Fruit fly (Drosophila melanogaster): Measurements from ENCODE around the gene CG12237.
A peak's percentile ranks its signal among the peaks of the same experiment; 100 is the strongest.

CG12237 gene

DNA sequence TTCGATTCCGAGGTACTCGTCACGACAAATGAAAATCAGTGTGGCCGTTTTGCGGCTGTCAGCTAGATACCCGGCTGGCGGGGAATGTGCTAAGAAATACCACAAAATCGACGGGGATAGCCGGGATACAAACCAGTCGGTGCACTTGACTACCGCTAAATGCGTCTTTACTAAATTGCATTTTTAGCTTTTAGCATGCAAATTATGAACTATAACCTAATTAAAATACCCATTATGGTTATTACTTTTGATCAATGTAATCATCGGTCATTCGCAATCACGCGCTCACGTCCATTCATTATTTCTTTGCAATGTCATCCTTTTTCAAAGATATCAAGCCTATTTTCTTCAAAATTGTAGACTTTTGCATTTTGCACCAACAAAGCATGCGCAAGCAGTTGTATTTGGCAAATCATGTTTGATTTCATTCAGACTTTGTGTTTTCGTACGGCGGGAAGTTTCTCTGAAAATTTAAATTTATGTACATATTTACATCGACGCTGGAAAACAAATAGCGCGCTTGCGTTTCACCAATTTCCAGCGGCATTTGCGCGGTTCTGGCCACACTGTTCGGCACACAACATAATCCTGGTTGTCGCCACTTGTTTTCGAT, 4.2 kb downstream of the CG12237 start, which contains the start of gene Rcd-1 (continued):
- TF ChIP-seq CoRest (tag; optimal IDR thresholded peaks at IDR 0.05): peak; percentile 29
- no peak for TF ChIP-seq CG8359 (GFP tag; optimal IDR thresholded peaks at IDR 0.05; ENCODE audit: borderline replicate concordance)
- no peak for TF ChIP-seq nerfin-2 (GFP tag; IDR thresholded peaks at IDR 0.05; ENCODE audit: partially characterized antibody)
- TF ChIP-seq Dbx (GFP tag; IDR thresholded peaks at IDR 0.05): peak; percentile 7; the same call in 1 of the 3 replicates
- peak; percentile 50 for TF ChIP-seq Sry-δ (GFP tag; optimal IDR thresholded peaks at IDR 0.05)
- peak; percentile 57 for TF ChIP-seq E2f2 (GFP tag; IDR thresholded peaks at IDR 0.05)
- TF ChIP-seq NC2α (GFP tag; optimal IDR thresholded peaks at IDR 0.05): no peak
- TF ChIP-seq CG14710 (tag; optimal IDR thresholded peaks at IDR 0.05): peak; percentile 44
- no peak for TF ChIP-seq dmrt99B (tag; optimal IDR thresholded peaks at IDR 0.05)
- TF ChIP-seq CG8290 (GFP tag; optimal IDR thresholded peaks at IDR 0.05): no peak
- TF ChIP-seq CG8290 (tag; optimal IDR thresholded peaks at IDR 0.05): peak in 1 of 2 experiments; percentile 35
- no peak for TF ChIP-seq CG12942 (GFP tag; optimal IDR thresholded peaks at IDR 0.05)
- TF ChIP-seq CG1832 (GFP tag; optimal IDR thresholded peaks at IDR 0.05): no peak
- TF ChIP-seq CG3995 (GFP tag; optimal IDR thresholded peaks at IDR 0.05): no peak
- no peak for TF ChIP-seq PHDP (tag; optimal IDR thresholded peaks at IDR 0.05)
- TF ChIP-seq Spps (tag; optimal IDR thresholded peaks at IDR 0.05): no peak
- TF ChIP-seq prd (optimal IDR thresholded peaks at IDR 0.05): no peak
- TF ChIP-seq prd (GFP tag; IDR thresholded peaks at IDR 0.05): no peak
- TF ChIP-seq CG11247 (GFP tag; IDR thresholded peaks at IDR 0.05): no peak
- TF ChIP-seq toy (GFP tag; IDR thresholded peaks at IDR 0.05): no peak
- no peak for TF ChIP-seq CG7963 (GFP tag; IDR thresholded peaks at IDR 0.05; ENCODE audit: partially characterized antibody)
- TF ChIP-seq Ada2b (GFP tag; IDR thresholded peaks at IDR 0.05): no peak
- TF ChIP-seq slou (GFP tag; optimal IDR thresholded peaks at IDR 0.05): no peak
- TF ChIP-seq CG3726 (GFP tag; IDR thresholded peaks at IDR 0.05): no peak
- no peak; the same call in 1 of the 2 replicates for TF ChIP-seq CG9932 (GFP tag; IDR thresholded peaks at IDR 0.05)
- no peak for TF ChIP-seq CG17912 (GFP tag; optimal IDR thresholded peaks at IDR 0.05)
- no peak for TF ChIP-seq CG6765 (GFP tag; optimal IDR thresholded peaks at IDR 0.05)
- peak; percentile 28 for TF ChIP-seq CG12659 (GFP tag; optimal IDR thresholded peaks at IDR 0.05)
- TF ChIP-seq seq (GFP tag; IDR thresholded peaks at IDR 0.05): no peak
- TF ChIP-seq Dp (GFP tag; optimal IDR thresholded peaks at IDR 0.05): peak; percentile 51
- no peak for TF ChIP-seq lola (GFP tag; optimal IDR thresholded peaks at IDR 0.05)
- TF ChIP-seq D (optimal IDR thresholded peaks at IDR 0.05): no peak
- TF ChIP-seq D (GFP tag; optimal IDR thresholded peaks at IDR 0.05): no peak
- no peak for TF ChIP-seq chif (GFP tag; optimal IDR thresholded peaks at IDR 0.05)
- TF ChIP-seq phol (tag; optimal IDR thresholded peaks at IDR 0.05): peak; percentile 16
- TF ChIP-seq hkb (optimal IDR thresholded peaks at IDR 0.05): no peak
- no peak for TF ChIP-seq hkb (GFP tag; IDR thresholded peaks at IDR 0.05)
- TF ChIP-seq CG11695 (GFP tag; IDR thresholded peaks at IDR 0.05): no peak
- TF ChIP-seq unc-4 (GFP tag; IDR thresholded peaks at IDR 0.05; ENCODE audit: partially characterized antibody): no peak
- peak; percentile 52 for TF ChIP-seq CG10431 (GFP tag; optimal IDR thresholded peaks at IDR 0.05)
- TF ChIP-seq Opbp (GFP tag; IDR thresholded peaks at IDR 0.05; ENCODE audit: partially characterized antibody): 0 out of 3 replicates have a peak, but pooled peaks have one; percentile 4
- TF ChIP-seq CG1024 (GFP tag; IDR thresholded peaks at IDR 0.05): no peak
- TF ChIP-seq pzg (GFP tag; optimal IDR thresholded peaks at IDR 0.05): peak; percentile 81
- peak; percentile 24 for TF ChIP-seq CG33213 (GFP tag; optimal IDR thresholded peaks at IDR 0.05)
- no peak for TF ChIP-seq Trl (optimal IDR thresholded peaks at IDR 0.05)
- TF ChIP-seq Trl (GFP tag; optimal IDR thresholded peaks at IDR 0.05): no peak
- TF ChIP-seq CG34376 (GFP tag; optimal IDR thresholded peaks at IDR 0.05): no peak
- TF ChIP-seq gt (GFP tag; IDR thresholded peaks at IDR 0.05): no peak
- TF ChIP-seq Ets97D (GFP tag; optimal IDR thresholded peaks at IDR 0.05): peak; percentile 37
- TF ChIP-seq Dref (GFP tag; IDR thresholded peaks at IDR 0.05): peak; percentile 51
- peak; percentile 43 for TF ChIP-seq CTCF (GFP tag; optimal IDR thresholded peaks at IDR 0.05)
- TF ChIP-seq CHES-1-like (GFP tag; optimal IDR thresholded peaks at IDR 0.05): peak; percentile 16

Measured in whole organism, embryonic.